Fruit fly (Drosophila melanogaster) whole organism, pupa: Measurements from ENCODE around the gene CG6013.

Source experiments
- CG10348 ChIP-seq: fragments of 200-800 bp; sonication (Bioruptor generic); IDR thresholded peaks from 2 replicates; pipeline ENCODE4 v1.3.6; 2022; ENCODE audit warnings: missing biosample characterization, missing genetic modification characterization
- CG12605 ChIP-seq: fragments of 200-800 bp; sonication (Bioruptor generic); IDR thresholded peaks from 2 replicates; pipeline ENCODE4 v1.3.6; 2022; ENCODE audit warnings: missing biosample characterization, missing genetic modification characterization
- CG13204 ChIP-seq: fragments of 200-800 bp; sonication (Bioruptor generic); optimal IDR thresholded peaks from 2 replicates; lab custom pipeline; 2018; ENCODE audit warnings: missing biosample characterization, mild to moderate bottlenecking, missing genetic modification characterization, moderate library complexity
- CG14655 ChIP-seq: fragments of 200-800 bp; sonication (Bioruptor generic); optimal IDR thresholded peaks from 3 replicates; lab custom pipeline; 2017; ENCODE audit warnings: mild to moderate bottlenecking, missing biosample characterization, missing genetic modification reagents, missing genetic modification characterization
- CG15710 ChIP-seq: fragments of 200-800 bp; sonication (Bioruptor generic); optimal IDR thresholded peaks from 2 replicates; lab custom pipeline; 2018; ENCODE audit warnings: missing biosample characterization, mild to moderate bottlenecking, missing genetic modification characterization, moderate library complexity
- CG17806 ChIP-seq: fragments of 200-800 bp; sonication (Bioruptor generic); optimal IDR thresholded peaks from 2 replicates; lab custom pipeline; 2018; ENCODE audit warnings: missing biosample characterization, mild to moderate bottlenecking, missing genetic modification characterization, moderate library complexity
- CG32121 ChIP-seq: fragments of 200-800 bp; sonication (Bioruptor generic); IDR thresholded peaks from 2 replicates; pipeline ENCODE4 v1.3.6; 2022; ENCODE audit warnings: missing biosample characterization, missing genetic modification characterization
- CG34367 ChIP-seq: fragments of 200-800 bp; sonication (Bioruptor generic); optimal IDR thresholded peaks from 2 replicates; lab custom pipeline; 2018; ENCODE audit warnings: missing biosample characterization, mild to moderate bottlenecking, missing genetic modification characterization
- CG4496 ChIP-seq: fragments of 200-800 bp; sonication (Bioruptor generic); IDR thresholded peaks from 3 replicates; pipeline ENCODE4 v1.3.6; 2022; ENCODE audit warnings: missing biosample characterization, missing genetic modification characterization
- CG8159 ChIP-seq: fragments of 200-800 bp; sonication (Bioruptor generic); optimal IDR thresholded peaks from 3 replicates; lab custom pipeline; 2018; ENCODE audit warnings: missing biosample characterization, mild to moderate bottlenecking, missing genetic modification characterization, moderate library complexity
- CG8301 ChIP-seq: fragments of 200-800 bp; sonication (Bioruptor generic); optimal IDR thresholded peaks from 2 replicates; lab custom pipeline; 2018; ENCODE audit warnings: missing biosample characterization, mild to moderate bottlenecking, missing genetic modification characterization
- CG9948 ChIP-seq: fragments of 200-800 bp; sonication (Bioruptor generic); optimal IDR thresholded peaks from 2 replicates; lab custom pipeline; 2018; ENCODE audit warnings: missing biosample characterization, mild to moderate bottlenecking, missing genetic modification characterization, moderate library complexity
- D1 ChIP-seq: fragments of 200-800 bp; sonication (Bioruptor generic); optimal IDR thresholded peaks from 2 replicates; lab custom pipeline; 2018; ENCODE audit warnings: missing biosample characterization, mild to moderate bottlenecking, missing genetic modification characterization, moderate library complexity
- EcR ChIP-seq: fragments of 200-800 bp; sonication (Bioruptor generic); optimal IDR thresholded peaks from 3 replicates; lab custom pipeline; 2019; ENCODE audit warnings: missing biosample characterization, missing genetic modification characterization, mild to moderate bottlenecking, moderate library complexity, missing genetic modification reagents
- Ets98B ChIP-seq: fragments of 200-800 bp; sonication (Bioruptor generic); IDR thresholded peaks from 2 replicates; pipeline ENCODE4 v1.3.6; 2022; ENCODE audit warnings: missing biosample characterization, missing genetic modification characterization
- Pif1A ChIP-seq: fragments of 200-800 bp; sonication (Bioruptor generic); optimal IDR thresholded peaks from 3 replicates; lab custom pipeline; 2016; ENCODE audit warnings: missing biosample characterization, missing genetic modification characterization
- Pif1B ChIP-seq: fragments of 200-800 bp; sonication (Bioruptor generic); optimal IDR thresholded peaks from 3 replicates; lab custom pipeline; 2016; ENCODE audit warnings: missing biosample characterization, missing genetic modification characterization
- Snoo ChIP-seq: fragments of 200-800 bp; sonication (Bioruptor generic); optimal IDR thresholded peaks from 3 replicates; lab custom pipeline; 2017; ENCODE audit warnings: missing biosample characterization, mild to moderate bottlenecking, missing genetic modification characterization, inconsistent platforms
- fd96Ca ChIP-seq: fragments of 200-800 bp; sonication (Bioruptor generic); IDR thresholded peaks from 3 replicates; pipeline ENCODE4 v1.3.6; 2022; ENCODE audit warnings: missing biosample characterization, missing genetic modification characterization
- gl ChIP-seq: fragments of 200-800 bp; sonication (Bioruptor generic); optimal IDR thresholded peaks from 2 replicates; lab custom pipeline; 2018; ENCODE audit warnings: missing biosample characterization, mild to moderate bottlenecking, missing genetic modification characterization
- rn ChIP-seq: fragments of 200-800 bp; sonication (Bioruptor generic); IDR thresholded peaks from 2 replicates; pipeline ENCODE4 v1.3.6; 2022; ENCODE audit warnings: missing biosample characterization, missing genetic modification characterization

The CG6013 gene

dm6 chr3R:19054839-19055238 lies 23.5 kb downstream of the CG6013 start:
- no peak for TF ChIP-seq CG10348
- TF ChIP-seq EcR (GFP tag; lab: Kevin White, UChicago) = peak; percentile 68
- TF ChIP-seq CG9948 (tag; lab: Kevin White, UChicago) = no peak

dm6 chr3R:19056884-19057283 lies 25.6 kb downstream of the CG6013 start:
- TF ChIP-seq CG34367 (tag; lab: Kevin White, UChicago) = no peak
- TF ChIP-seq CG9948 (tag; lab: Kevin White, UChicago) = no peak
- TF ChIP-seq Snoo = no peak
- TF ChIP-seq gl (tag; lab: Kevin White, UChicago) = peak; percentile 27
- TF ChIP-seq D1 = no peak
- no peak for TF ChIP-seq CG32121 (GFP tag; lab: Robert Waterston, UW)
- TF ChIP-seq Ets98B (GFP tag; lab: Robert Waterston, UW) = peak; percentile 32; the same call in 1 of the 2 replicates
- TF ChIP-seq CG17806 (tag; lab: Kevin White, UChicago) = no peak
- TF ChIP-seq Pif1B = peak; percentile 53
- no peak for TF ChIP-seq CG12605
- TF ChIP-seq EcR (GFP tag; lab: Kevin White, UChicago) = peak; percentile 32
- no peak for TF ChIP-seq CG10348
- peak; percentile 42 for TF ChIP-seq CG13204 (GFP tag; lab: Kevin White, UChicago)
- no peak for TF ChIP-seq CG8301 (tag; lab: Kevin White, UChicago)
- no peak for TF ChIP-seq rn (GFP tag; lab: Robert Waterston, UW)
- 0 out of 3 replicates have a peak, but pooled peaks have one; percentile 24 for TF ChIP-seq fd96Ca (GFP tag; lab: Robert Waterston, UW)
- no peak for TF ChIP-seq CG8159
- no peak for TF ChIP-seq CG14655 (GFP tag; lab: Kevin White, UChicago)
- TF ChIP-seq Pif1A (GFP tag; lab: Kevin White, UChicago) = peak; percentile 34
- peak; percentile 56; the same call in 1 of the 3 replicates for TF ChIP-seq CG4496 (GFP tag; lab: Robert Waterston, UW)
- no peak for TF ChIP-seq CG15710
- TF ChIP-seq, all 21 proteins: peak for 8

dm6 chr3R:19058384-19058783 lies 27.1 kb downstream of the CG6013 start:
- TF ChIP-seq D1 = no peak
- TF ChIP-seq rn (GFP tag; lab: Robert Waterston, UW) = no peak
- TF ChIP-seq Pif1B = no peak
- TF ChIP-seq CG15710 = peak; percentile 16
- peak; percentile 22 for TF ChIP-seq CG9948 (tag; lab: Kevin White, UChicago)
- no peak for TF ChIP-seq CG13204 (GFP tag; lab: Kevin White, UChicago)
- peak; percentile 55 for TF ChIP-seq CG8159
- peak; percentile 23 for TF ChIP-seq CG8301 (tag; lab: Kevin White, UChicago)
- TF ChIP-seq gl (tag; lab: Kevin White, UChicago) = no peak
- TF ChIP-seq CG14655 (GFP tag; lab: Kevin White, UChicago) = peak; percentile 0
- TF ChIP-seq CG10348 = no peak
- TF ChIP-seq CG4496 (GFP tag; lab: Robert Waterston, UW) = no peak
- peak; percentile 39 for TF ChIP-seq CG17806 (tag; lab: Kevin White, UChicago)
- TF ChIP-seq, all 21 proteins: peak for 6

- no peak for TF ChIP-seq EcR (GFP tag; lab: Kevin White, UChicago)
- peak; percentile 32; the same call in 1 of the 3 replicates for TF ChIP-seq CG4496 (GFP tag; lab: Robert Waterston, UW)
- TF ChIP-seq CG32121 (GFP tag; lab: Robert Waterston, UW) = no peak
- TF ChIP-seq CG8159 = no peak
- no peak for TF ChIP-seq CG17806 (tag; lab: Kevin White, UChicago)
- TF ChIP-seq CG13204 (GFP tag; lab: Kevin White, UChicago) = peak; percentile 4
Measured at dm6 chr3R:19059285-19059684, 28.0 kb downstream of the CG6013 start.

dm6 chr3R:19060173-19060572 lies 28.9 kb downstream of the CG6013 start:
- TF ChIP-seq Snoo (no peak), rn (GFP tag; lab: Robert Waterston, UW) (no peak), CG17806 (tag; lab: Kevin White, UChicago) (no peak), CG15710 (no peak), CG10348 (no peak), Ets98B (GFP tag; lab: Robert Waterston, UW) (no peak), CG12605 (no peak), gl (tag; lab: Kevin White, UChicago) (peak; percentile 13), CG14655 (GFP tag; lab: Kevin White, UChicago) (no peak), CG13204 (GFP tag; lab: Kevin White, UChicago) (no peak), fd96Ca (GFP tag; lab: Robert Waterston, UW) (no peak), EcR (GFP tag; lab: Kevin White, UChicago) (peak; percentile 60), CG9948 (tag; lab: Kevin White, UChicago) (no peak), CG34367 (tag; lab: Kevin White, UChicago) (no peak), Pif1B (no peak), Pif1A (GFP tag; lab: Kevin White, UChicago) (no peak), D1 (no peak)

dm6 chr3R:19062549-19062948 lies 31.2 kb downstream of the CG6013 start:
- TF ChIP-seq CG14655 (GFP tag; lab: Kevin White, UChicago) (no peak), CG4496 (GFP tag; lab: Robert Waterston, UW) (no peak), CG12605 (no peak), CG13204 (GFP tag; lab: Kevin White, UChicago) (no peak), EcR (GFP tag; lab: Kevin White, UChicago) (no peak), CG10348 (no peak), Pif1A (GFP tag; lab: Kevin White, UChicago) (no peak), Snoo (no peak), gl (tag; lab: Kevin White, UChicago) (no peak), CG17806 (tag; lab: Kevin White, UChicago) (no peak)
